Worm (Caenorhabditis elegans) whole organism, late embryonic: ENCODE data around the gene ifb-1.

Experiments
- ahr-1 ChIP-seq: sonication (generic microtip); optimal IDR thresholded peaks from 2 replicates; lab custom pipeline; 2016; ENCODE audit warnings: missing genetic modification characterization, missing compliant biosample characterization
- ceh-2 ChIP-seq: sonication (generic microtip); optimal IDR thresholded peaks from 2 replicates; lab custom pipeline; 2016; ENCODE audit warnings: missing genotype, missing genetic modification characterization, missing compliant biosample characterization
- elt-2 ChIP-seq: sonication (generic microtip); optimal IDR thresholded peaks from 2 replicates; lab custom pipeline; 2016; ENCODE audit warnings: missing genetic modification reagents, missing genetic modification characterization, missing compliant biosample characterization
- hlh-15 ChIP-seq: sonication (generic microtip); optimal IDR thresholded peaks from 2 replicates; lab custom pipeline; 2016; ENCODE audit warnings: missing genetic modification characterization, missing compliant biosample characterization
- nhr-11 ChIP-seq: fragments of 150-350 bp; optimal IDR thresholded peaks from 2 replicates; lab custom pipeline; 2014; ENCODE audit warnings: missing biosample characterization, missing genetic modification characterization
- pag-3 ChIP-seq: sonication (generic microtip); optimal IDR thresholded peaks from 2 replicates; lab custom pipeline; 2016; ENCODE audit warnings: missing compliant biosample characterization, missing genetic modification characterization, borderline replicate concordance
- pat-9 ChIP-seq: fragments of 200-800 bp; sonication (Bioruptor generic); optimal IDR thresholded peaks from 2 replicates; lab custom pipeline; 2018; ENCODE audit warnings: mild to moderate bottlenecking, missing genetic modification characterization, moderate library complexity, missing compliant biosample characterization
- rnt-1 ChIP-seq: sonication (generic microtip); optimal IDR thresholded peaks from 2 replicates; lab custom pipeline; 2016; ENCODE audit warnings: missing genetic modification characterization, missing compliant biosample characterization

DNA sequence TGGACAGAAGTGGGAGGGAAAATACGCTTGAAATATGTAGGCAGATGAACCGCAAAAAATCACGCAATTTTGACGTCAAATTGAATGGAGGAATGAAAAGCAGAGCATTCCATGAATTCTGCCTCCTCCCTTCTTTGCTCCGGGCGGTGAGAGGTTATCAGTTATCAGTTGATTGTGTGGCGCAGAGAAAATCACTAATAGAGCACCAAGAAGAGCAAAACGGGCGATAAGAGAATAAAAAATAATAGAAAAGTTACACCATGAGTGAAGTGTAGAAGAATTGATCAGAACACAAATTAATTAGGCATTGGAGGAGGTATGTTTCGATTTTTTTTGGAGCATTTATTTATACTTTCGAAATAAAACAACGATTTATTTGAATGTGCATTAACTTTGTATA is 41.1 kb downstream of the ifb-1 start:
- TF ChIP-seq pat-9: no peak
- no peak for TF ChIP-seq ahr-1
- TF ChIP-seq hlh-15 (tag; lab: Kevin White, UChicago): no peak
- no peak for TF ChIP-seq pag-3 (tag; lab: Kevin White, UChicago)
- no peak for TF ChIP-seq elt-2 (tag; lab: Kevin White, UChicago)
- no peak for TF ChIP-seq rnt-1 (tag; lab: Kevin White, UChicago)
- no peak for TF ChIP-seq ceh-2 (tag; lab: Kevin White, UChicago)
- no peak for TF ChIP-seq nhr-11 (tag; lab: Kevin White, UChicago)
